Worm (Caenorhabditis elegans): ENCODE measurements around the gene Y73F8A.5.
"Not testable (repeated sequence)": the region's sequence is repeated elsewhere in the genome, so short reads cannot be mapped to it uniquely, and the experiment has no call there.

Gene Y73F8A.5

DNA sequence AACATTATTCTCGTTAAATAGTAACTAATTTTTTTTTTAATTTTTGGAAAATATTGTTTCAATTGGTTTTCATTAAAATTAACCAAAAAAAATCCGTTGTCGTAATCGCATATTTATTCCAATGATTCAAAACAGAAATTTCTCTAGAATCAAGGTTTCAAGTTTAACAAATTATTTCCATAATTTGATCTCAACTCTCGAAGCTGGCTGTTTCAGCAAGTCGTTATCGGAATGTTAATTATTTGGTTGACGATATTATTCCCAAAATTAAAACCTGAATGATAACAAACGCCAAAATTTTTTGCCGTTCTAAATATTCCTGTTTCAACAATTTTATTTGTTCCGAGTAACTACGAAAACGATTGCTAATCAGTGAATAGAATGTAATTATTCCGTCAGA is 40.4 kb downstream of the Y73F8A.5 start:
- TF ChIP-seq php-3 (GFP tag; IDR thresholded peaks at IDR 0.05) (no peak), lin-15B (tag; optimal IDR thresholded peaks at IDR 0.05) (no peak), cey-2 (tag; optimal IDR thresholded peaks at IDR 0.05; ENCODE audit: borderline replicate concordance, insufficient read depth) (no peak), unc-62 (GFP tag; optimal IDR thresholded peaks at IDR 0.05 in 1 of 2) (peak in 1 of 2 experiments; percentile 72), unc-62 (tag; optimal IDR thresholded peaks at IDR 0.05) (no peak), nhr-111 (GFP tag; optimal IDR thresholded peaks at IDR 0.05) (no peak), F10B5.3 (tag; optimal IDR thresholded peaks at IDR 0.05) (no peak), lin-1 (GFP tag; IDR thresholded peaks at IDR 0.05) (no peak)

DNA sequence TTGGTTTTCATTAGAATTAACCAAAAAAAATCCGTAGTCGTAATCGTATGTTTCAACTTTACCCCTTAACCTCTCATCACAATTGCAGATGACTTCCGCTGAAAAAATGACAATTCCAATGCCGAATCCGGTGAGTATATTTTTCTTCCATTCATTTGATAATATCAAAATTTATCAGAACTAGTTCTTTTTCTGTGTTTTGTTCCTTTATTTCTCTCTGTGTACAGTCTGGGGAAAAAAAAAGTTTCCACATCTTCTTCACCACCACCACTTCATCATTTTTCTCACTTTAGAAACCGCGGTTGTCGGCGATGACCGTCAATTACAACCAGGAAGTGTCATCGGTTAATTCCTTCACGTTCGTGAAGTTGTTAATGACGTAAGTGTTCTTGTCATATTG is 42.5 kb downstream of the Y73F8A.5 start, which contains the start of gene best-21:
Gene best-21 (plus strand): TSS at position 301 of the 400 bp plus-strand sequence.
- TF ChIP-seq Y48G9A.11 (GFP tag; IDR thresholded peaks at IDR 0.05): no peak
- TF ChIP-seq ceh-62 (tag; optimal IDR thresholded peaks at IDR 0.05): no peak
- no peak for TF ChIP-seq skn-1 (tag; optimal IDR thresholded peaks at IDR 0.05)
- no peak for TF ChIP-seq mdl-1 (tag; optimal IDR thresholded peaks at IDR 0.05)
- TF ChIP-seq pha-4 (GFP tag; IDR thresholded peaks at IDR 0.05): no peak
- no peak for TF ChIP-seq pha-4 (tag; optimal IDR thresholded peaks at IDR 0.05)
- TF ChIP-seq Y5F2A.4 (GFP tag; optimal IDR thresholded peaks at IDR 0.05): no peak
- TF ChIP-seq nhr-10 (tag; optimal IDR thresholded peaks at IDR 0.05): no peak
- no peak for TF ChIP-seq lin-38 (GFP tag; IDR thresholded peaks at IDR 0.05)
- no peak for TF ChIP-seq lin-39 (tag; optimal IDR thresholded peaks at IDR 0.05)
- TF ChIP-seq rbr-2 (tag; optimal IDR thresholded peaks at IDR 0.05): no peak
- no peak for TF ChIP-seq aha-1 (tag)
- TF ChIP-seq dmd-8 (GFP tag; IDR thresholded peaks at IDR 0.05): no peak
- TF ChIP-seq F26F4.8 (GFP tag; conservative IDR thresholded peaks at IDR 0.05): no peak
- no peak for TF ChIP-seq dpl-1 (GFP tag; optimal IDR thresholded peaks at IDR 0.05)
- no peak for TF ChIP-seq egl-27 (tag; optimal IDR thresholded peaks at IDR 0.05)
- TF ChIP-seq lir-3 (tag; optimal IDR thresholded peaks at IDR 0.05): no peak
- no peak for TF ChIP-seq mxl-3 (GFP tag; optimal IDR thresholded peaks at IDR 0.05)
- TF ChIP-seq Y75B8A.6 (GFP tag; IDR thresholded peaks at IDR 0.05): no peak
- no peak for TF ChIP-seq daf-12 (tag; optimal IDR thresholded peaks at IDR 0.05)
- no peak for TF ChIP-seq gei-8 (GFP tag; optimal IDR thresholded peaks at IDR 0.05)

DNA sequence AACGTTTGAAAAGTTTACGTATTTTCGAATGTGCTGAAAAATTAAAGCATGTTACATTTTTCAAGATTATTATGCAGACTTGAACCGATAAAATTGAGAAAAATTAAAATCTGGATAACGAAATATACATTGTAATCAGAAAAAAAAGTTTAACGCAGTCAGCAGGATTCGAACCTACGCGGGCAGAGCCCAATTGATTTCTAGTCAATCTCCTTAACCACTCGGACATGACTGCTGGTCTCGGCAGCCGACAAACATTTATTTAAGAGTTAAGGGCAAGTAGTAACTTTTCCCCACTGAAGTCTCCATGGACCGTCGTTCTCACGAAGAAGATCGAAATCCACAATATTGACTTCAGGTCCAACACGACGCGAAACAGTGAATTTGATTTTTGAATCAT is 51.3 kb downstream of the Y73F8A.5 start:
- TF ChIP-seq lin-38 (GFP tag; IDR thresholded peaks at IDR 0.05) (peak; percentile 34), snpc-1.2 (GFP tag; IDR thresholded peaks at IDR 0.05) (peak; percentile 97)

DNA sequence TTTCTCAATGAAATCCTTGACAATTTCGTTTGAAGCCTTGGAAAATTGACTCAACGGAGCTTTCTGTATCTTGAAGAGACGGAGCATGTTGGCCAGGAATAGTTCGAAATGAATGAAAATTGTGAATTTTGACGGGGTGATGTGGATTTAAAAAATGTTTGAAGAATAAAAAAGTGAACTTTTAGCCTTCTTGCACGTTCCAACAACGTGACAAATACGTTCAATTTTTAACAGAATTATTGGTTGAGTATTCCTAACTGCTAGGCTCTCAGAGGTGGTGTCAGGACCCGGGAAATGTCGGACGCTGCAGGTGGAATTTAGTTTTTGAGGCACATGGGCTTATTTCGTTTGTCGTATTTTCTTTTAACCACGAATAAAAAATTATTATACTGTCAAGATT is 51.9 kb downstream of the Y73F8A.5 start, which contains the start of gene Y73F8A.12:
Gene Y73F8A.12 (minus strand): TSS at position 101 of the 400 bp plus-strand sequence.
- TF ChIP-seq nhr-10 (tag; optimal IDR thresholded peaks at IDR 0.05); gei-8 (GFP tag; optimal IDR thresholded peaks at IDR 0.05); egl-43 (GFP tag; IDR thresholded peaks at IDR 0.05): not testable (repeated sequence)

DNA sequence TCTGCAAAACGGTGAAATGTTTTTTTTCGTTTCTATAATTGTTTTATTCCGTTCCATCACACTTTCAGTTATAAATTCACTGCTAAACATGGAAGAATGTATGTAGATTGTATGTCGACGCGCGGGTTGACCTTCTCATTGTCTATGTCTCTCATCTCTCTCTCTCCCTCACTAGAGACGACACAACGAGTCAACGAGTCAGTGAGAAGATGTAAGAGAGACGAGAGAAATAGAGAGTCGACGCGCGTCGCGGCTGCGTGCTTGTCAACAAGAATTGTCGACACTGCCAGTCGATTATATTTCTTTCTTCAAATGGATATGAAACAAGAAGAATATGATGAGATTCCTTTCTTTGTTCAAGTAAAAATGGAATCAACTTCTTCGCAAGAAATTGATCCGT is 52.3 kb downstream of the Y73F8A.5 start, which contains the start of gene Y73F8A.13:
Gene Y73F8A.13 (plus strand): TSS at position 240 of the 400 bp plus-strand sequence.
- TF ChIP-seq sdz-12 (GFP tag; optimal IDR thresholded peaks at IDR 0.05) (no peak), daf-16 (GFP tag; optimal IDR thresholded peaks at IDR 0.05) (no peak), daf-16 (tag; optimal IDR thresholded peaks at IDR 0.05) (peak; percentile 55), lin-13 (GFP tag; optimal IDR thresholded peaks at IDR 0.05) (peak; percentile 3)
